Worm (Caenorhabditis elegans): Measurements from ENCODE around the gene rif-1.2.

DNA sequence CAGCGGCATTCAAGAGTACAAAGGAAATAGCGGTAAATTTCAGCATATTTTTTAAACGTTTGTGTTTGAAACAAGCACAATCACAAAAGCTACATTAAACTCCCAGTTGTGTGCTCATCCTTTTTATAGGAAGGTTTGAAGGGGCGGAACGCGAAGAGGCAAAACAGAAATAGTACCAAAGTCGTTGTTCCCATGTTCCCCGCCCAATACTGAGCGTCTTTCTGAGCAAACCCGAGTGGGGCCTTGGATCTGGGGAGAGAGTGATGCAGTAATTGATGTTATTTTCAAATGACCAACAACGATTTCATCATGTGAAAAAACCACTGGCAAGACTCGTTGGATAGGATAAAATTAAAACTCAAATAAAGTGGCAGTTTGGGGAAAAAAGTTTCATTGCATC lies 29.9 kb downstream of the rif-1.2 start, which contains the start of gene zig-2:
- TF ChIP-seq zag-1 (tag; optimal IDR thresholded peaks at IDR 0.05) (no peak), nhr-77 (tag; optimal IDR thresholded peaks at IDR 0.05) (no peak), unc-62 (GFP tag; optimal IDR thresholded peaks at IDR 0.05) (no peak), nhr-76 (tag; optimal IDR thresholded peaks at IDR 0.05) (no peak), lin-13 (GFP tag; optimal IDR thresholded peaks at IDR 0.05) (no peak), lsy-2 (tag; optimal IDR thresholded peaks at IDR 0.05) (no peak), ceh-88 (GFP tag; IDR thresholded peaks at IDR 0.05) (no peak), nhr-84 (tag; optimal IDR thresholded peaks at IDR 0.05) (no peak)
